Fruit fly (Drosophila melanogaster) whole organism, embryonic: ENCODE results near the gene Bicra.

Experiments used
- Abd-B ChIP-seq: fragments of 200-800 bp; sonication (Bioruptor generic); optimal IDR thresholded peaks from 2 replicates; lab custom pipeline; 2018; ENCODE audit warnings: missing biosample characterization, mild to moderate bottlenecking, missing genetic modification characterization, moderate library complexity
- Atf3 ChIP-seq: fragments of 200-800 bp; sonication (Bioruptor generic); optimal IDR thresholded peaks from 3 replicates; lab custom pipeline; 2016; ENCODE audit warnings: missing biosample characterization, missing genetic modification characterization
- Atf6 ChIP-seq: fragments of 200-800 bp; sonication (Bioruptor generic); IDR thresholded peaks from 2 replicates; pipeline ENCODE4 v1.3.6; 2022; ENCODE audit warnings: missing biosample characterization, missing genetic modification characterization
- Blimp-1 ChIP-seq: fragments of 200-800 bp; sonication (Bioruptor generic); optimal IDR thresholded peaks from 3 replicates; lab custom pipeline; 2018; ENCODE audit warnings: missing biosample characterization, missing genetic modification characterization, mild to moderate bottlenecking, moderate library complexity, missing genetic modification reagents
- CG1024 ChIP-seq: fragments of 200-800 bp; sonication (Bioruptor generic); IDR thresholded peaks from 2 replicates; pipeline ENCODE4 v1.3.6; 2022; ENCODE audit warnings: missing biosample characterization, missing genetic modification characterization
- CG12104 ChIP-seq: fragments of 200-800 bp; sonication (Bioruptor generic); optimal IDR thresholded peaks from 3 replicates; lab custom pipeline; 2016; ENCODE audit warnings: missing biosample characterization, missing genetic modification characterization
- CG12769 ChIP-seq: fragments of 200-800 bp; sonication (Bioruptor generic); optimal IDR thresholded peaks from 2 replicates; lab custom pipeline; 2019; ENCODE audit warnings: missing biosample characterization, mild to moderate bottlenecking, missing genetic modification characterization, moderate library complexity
- CG14014 ChIP-seq: fragments of 200-800 bp; sonication (Bioruptor generic); IDR thresholded peaks from 2 replicates; pipeline ENCODE4 v1.3.6; 2022; ENCODE audit warnings: missing biosample characterization, missing genetic modification characterization
- CG17359 ChIP-seq: fragments of 200-800 bp; sonication (Bioruptor generic); optimal IDR thresholded peaks from 3 replicates; lab custom pipeline; 2018; ENCODE audit warnings: missing biosample characterization, mild to moderate bottlenecking, missing genetic modification characterization, moderate library complexity
- CG17568 ChIP-seq: fragments of 200-800 bp; sonication (Bioruptor generic); optimal IDR thresholded peaks from 2 replicates; lab custom pipeline; 2018; ENCODE audit warnings: missing biosample characterization, mild to moderate bottlenecking, missing genetic modification characterization, moderate library complexity
- CG2199 ChIP-seq: fragments of 200-800 bp; sonication (Bioruptor generic); IDR thresholded peaks from 3 replicates; pipeline ENCODE4 v1.3.6; 2022; ENCODE audit warnings: missing biosample characterization, missing genetic modification characterization
- CG31388 ChIP-seq: fragments of 200-800 bp; sonication (Bioruptor generic); optimal IDR thresholded peaks from 2 replicates; lab custom pipeline; 2016; ENCODE audit warnings: missing biosample characterization, missing genetic modification characterization
- CG33557 ChIP-seq: fragments of 200-800 bp; sonication (Bioruptor generic); optimal IDR thresholded peaks from 2 replicates; lab custom pipeline; 2019; ENCODE audit warnings: missing biosample characterization, mild to moderate bottlenecking, missing genetic modification characterization, moderate library complexity
- CG34224 ChIP-seq: fragments of 200-800 bp; sonication (Bioruptor generic); IDR thresholded peaks from 3 replicates; pipeline ENCODE4 v1.3.6; 2022; ENCODE audit warnings: missing biosample characterization, missing genetic modification characterization; ENCODE audit not compliant: partially characterized antibody
- CG34376 ChIP-seq: fragments of 200-800 bp; sonication (Bioruptor generic); optimal IDR thresholded peaks from 2 replicates; lab custom pipeline; 2018; ENCODE audit warnings: missing biosample characterization, mild to moderate bottlenecking, missing genetic modification characterization
- CG42726 ChIP-seq: fragments of 200-800 bp; sonication (Bioruptor generic); IDR thresholded peaks from 2 replicates; pipeline ENCODE4 v1.3.6; 2022; ENCODE audit warnings: missing biosample characterization, missing genetic modification characterization; ENCODE audit not compliant: partially characterized antibody
- CG4328 ChIP-seq: fragments of 200-800 bp; sonication (Bioruptor generic); optimal IDR thresholded peaks from 3 replicates; lab custom pipeline; 2017; ENCODE audit warnings: missing biosample characterization, missing genetic modification reagents, missing genetic modification characterization
- CG6654 ChIP-seq: fragments of 200-800 bp; sonication (Bioruptor generic); optimal IDR thresholded peaks from 2 replicates; lab custom pipeline; 2017; ENCODE audit warnings: missing biosample characterization, mild to moderate bottlenecking, missing genetic modification characterization
- CG6683 ChIP-seq: fragments of 200-800 bp; sonication (Bioruptor generic); optimal IDR thresholded peaks from 2 replicates; lab custom pipeline; 2017; ENCODE audit warnings: missing biosample characterization, mild to moderate bottlenecking, missing genetic modification characterization, missing genetic modification reagents
- CG9727 ChIP-seq: fragments of 200-800 bp; sonication (Bioruptor generic); optimal IDR thresholded peaks from 3 replicates; lab custom pipeline; 2017; ENCODE audit warnings: missing biosample characterization, mild to moderate bottlenecking, missing genetic modification characterization
- Deaf1 ChIP-seq: fragments of 200-800 bp; optimal IDR thresholded peaks from 3 replicates; lab custom pipeline; 2019; ENCODE audit warnings: missing biosample characterization, mild to moderate bottlenecking, missing genetic modification characterization, moderate library complexity
- Dref ChIP-seq: fragments of 200-800 bp; sonication (Bioruptor generic); IDR thresholded peaks from 2 replicates; pipeline ENCODE4 v1.3.6; 2022; ENCODE audit warnings: missing biosample characterization, missing genetic modification characterization
- HHEX ChIP-seq: fragments of 200-800 bp; sonication (Bioruptor generic); optimal IDR thresholded peaks from 3 replicates; lab custom pipeline; 2017; ENCODE audit warnings: missing biosample characterization, mild to moderate bottlenecking, missing genetic modification characterization, missing genetic modification reagents
- Hand ChIP-seq: fragments of 200-800 bp; sonication (Bioruptor generic); optimal IDR thresholded peaks from 2 replicates; lab custom pipeline; 2017; ENCODE audit warnings: mild to moderate bottlenecking, missing biosample characterization, missing genetic modification reagents, missing genetic modification characterization
- Neu2 ChIP-seq: fragments of 200-800 bp; sonication (Bioruptor generic); optimal IDR thresholded peaks from 3 replicates; lab custom pipeline; 2016; ENCODE audit warnings: missing biosample characterization, missing genetic modification characterization, borderline replicate concordance
- Pdp1 ChIP-seq, 2 experiments: fragments of 200-800 bp; sonication (Bioruptor generic); optimal IDR thresholded peaks; 3 replicates each; lab custom pipeline; 2016; ENCODE audit warnings: missing biosample characterization in 2 of 2, missing genetic modification characterization in 2 of 2, mild to moderate bottlenecking in 1 of 2, moderate library complexity in 1 of 2
- Ptx1 ChIP-seq: fragments of 200-800 bp; sonication (Bioruptor generic); IDR thresholded peaks from 2 replicates; pipeline ENCODE4 v1.3.6; 2022; ENCODE audit warnings: missing biosample characterization, missing genetic modification characterization
- Spps ChIP-seq: fragments of 200-800 bp; sonication (Bioruptor generic); optimal IDR thresholded peaks from 2 replicates; lab custom pipeline; 2018; ENCODE audit warnings: missing biosample characterization, mild to moderate bottlenecking, missing genetic modification characterization
- Vsx1 ChIP-seq: fragments of 200-800 bp; sonication (Bioruptor generic); optimal IDR thresholded peaks from 2 replicates; lab custom pipeline; 2017; ENCODE audit warnings: missing biosample characterization, mild to moderate bottlenecking, missing genetic modification characterization, missing genetic modification reagents
- ap ChIP-seq: fragments of 200-800 bp; sonication (Bioruptor generic); IDR thresholded peaks from 2 replicates; pipeline ENCODE4 v1.3.6; 2022; ENCODE audit warnings: missing biosample characterization, missing genetic modification characterization
- az2 ChIP-seq: fragments of 200-800 bp; sonication (Bioruptor generic); optimal IDR thresholded peaks from 3 replicates; lab custom pipeline; 2016; ENCODE audit warnings: missing biosample characterization, missing genetic modification characterization
- bigmax ChIP-seq: fragments of 200-800 bp; sonication (Bioruptor generic); optimal IDR thresholded peaks from 2 replicates; lab custom pipeline; 2018; ENCODE audit warnings: missing biosample characterization, mild to moderate bottlenecking, missing genetic modification characterization
- br ChIP-seq: fragments of >200 bp; optimal IDR thresholded peaks from 2 replicates; lab custom pipeline; 2017
- corto ChIP-seq: fragments of 200-800 bp; sonication (Bioruptor generic); optimal IDR thresholded peaks from 2 replicates; lab custom pipeline; 2016; ENCODE audit warnings: missing biosample characterization, mild to moderate bottlenecking, missing genetic modification characterization, moderate library complexity
- dm ChIP-seq: fragments of 200-800 bp; sonication (Bioruptor generic); optimal IDR thresholded peaks from 3 replicates; lab custom pipeline; 2016; ENCODE audit warnings: missing biosample characterization, missing genetic modification characterization
- dmrt99B ChIP-seq: fragments of 200-800 bp; sonication (Bioruptor generic); optimal IDR thresholded peaks from 2 replicates; lab custom pipeline; 2018; ENCODE audit warnings: missing biosample characterization, mild to moderate bottlenecking, missing genetic modification characterization, moderate library complexity
- dpn ChIP-seq, 2 experiments: fragments of 200-800 bp; sonication (Bioruptor generic); optimal IDR thresholded peaks; 3 replicates each; lab custom pipeline; 2016; ENCODE audit warnings: missing biosample characterization in 2 of 2, missing genetic modification characterization in 2 of 2
- eve ChIP-seq, 2 experiments: fragments of >200 bp; optimal IDR thresholded peaks; 2 replicates each; lab custom pipeline; 2017; ENCODE audit warnings: missing biosample characterization in 2 of 2, missing genetic modification characterization in 2 of 2
- gsb-n ChIP-seq: fragments of 200-800 bp; sonication (Bioruptor generic); optimal IDR thresholded peaks from 3 replicates; lab custom pipeline; 2018; ENCODE audit warnings: missing biosample characterization, mild to moderate bottlenecking, missing genetic modification characterization
- lilli ChIP-seq: fragments of 200-800 bp; sonication (Bioruptor generic); optimal IDR thresholded peaks from 3 replicates; lab custom pipeline; 2016; ENCODE audit warnings: missing biosample characterization, missing genetic modification characterization
- salm ChIP-seq: fragments of 200-800 bp; sonication (Bioruptor generic); optimal IDR thresholded peaks from 2 replicates; lab custom pipeline; 2018; ENCODE audit warnings: missing biosample characterization, mild to moderate bottlenecking, missing genetic modification characterization
- sc ChIP-seq, 3 experiments: fragments of >200 bp in 2 of 3; fragments of 200-800 bp in 1 of 3; sonication (Bioruptor generic) in 1 of 3; optimal IDR thresholded peaks; 2 replicates in 2 of 3; 3 replicates in 1 of 3; lab custom pipeline; 2017; ENCODE audit warnings: mild to moderate bottlenecking in 1 of 3, missing biosample characterization in 1 of 3, missing genetic modification characterization in 1 of 3, missing genetic modification reagents in 1 of 3
- scrt ChIP-seq: fragments of 200-800 bp; sonication (Bioruptor generic); optimal IDR thresholded peaks from 2 replicates; lab custom pipeline; 2018; ENCODE audit warnings: missing biosample characterization, mild to moderate bottlenecking, missing genetic modification characterization, moderate library complexity
- sens ChIP-seq: fragments of 200-800 bp; sonication (Bioruptor generic); peaks from one replicate; lab custom pipeline; 2016; ENCODE audit warnings: missing biosample characterization, missing genetic modification characterization
- seq ChIP-seq: fragments of 200-800 bp; sonication (Bioruptor generic); IDR thresholded peaks from 2 replicates; pipeline ENCODE4 v1.3.6; 2022; ENCODE audit warnings: missing biosample characterization, missing genetic modification characterization
- tgo ChIP-seq: fragments of 200-800 bp; sonication (Bioruptor generic); IDR thresholded peaks from 3 replicates; pipeline ENCODE4 v1.3.6; 2022; ENCODE audit warnings: missing biosample characterization, missing genetic modification characterization
- tio ChIP-seq: fragments of 200-800 bp; sonication (Bioruptor generic); optimal IDR thresholded peaks from 2 replicates; lab custom pipeline; 2017; ENCODE audit warnings: missing biosample characterization, missing genetic modification characterization, inconsistent platforms
- toy ChIP-seq: fragments of 200-800 bp; sonication (Bioruptor generic); IDR thresholded peaks from 2 replicates; pipeline ENCODE4 v1.3.6; 2022; ENCODE audit warnings: missing biosample characterization, missing genetic modification characterization
- z ChIP-seq: fragments of 200-800 bp; sonication (Bioruptor generic); IDR thresholded peaks from 3 replicates; pipeline ENCODE4 v1.3.6; 2022; ENCODE audit warnings: missing biosample characterization, missing genetic modification characterization

Bicra gene

DNA sequence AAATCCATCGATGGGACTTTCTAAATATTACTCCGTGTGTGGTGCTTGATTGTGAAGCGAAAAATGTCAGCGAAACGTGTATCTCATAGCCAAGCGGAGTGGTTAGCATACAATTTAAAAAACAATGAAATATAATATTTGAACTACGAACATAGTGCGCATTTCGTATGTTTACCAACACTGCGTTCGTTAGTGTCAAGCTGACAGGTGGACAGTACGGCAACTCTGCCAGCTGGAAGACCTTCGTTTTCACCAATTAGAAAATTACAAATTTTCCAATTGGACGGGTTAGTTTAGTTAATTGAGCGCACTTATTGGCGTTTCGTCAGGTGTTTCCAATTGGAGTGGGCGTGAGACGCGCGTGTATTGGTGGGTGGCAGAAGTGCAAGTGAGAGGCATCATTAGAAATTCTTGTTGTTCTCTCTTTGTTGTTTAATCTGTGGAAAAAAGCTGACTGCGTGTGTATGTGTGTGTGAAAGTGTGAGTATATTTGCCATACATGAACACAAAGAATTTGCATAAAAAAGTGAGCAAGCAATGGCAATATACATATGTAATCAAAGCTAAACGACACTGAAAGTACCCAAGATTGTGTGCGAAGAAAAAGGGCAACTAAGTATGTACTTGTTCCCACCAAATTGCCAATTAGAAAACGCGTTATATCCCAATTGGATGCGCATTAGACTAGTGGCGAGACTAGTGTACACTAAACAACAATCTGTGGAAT is 23.0 kb upstream of the Bicra start (continued):
- TF ChIP-seq CG4328 (GFP tag; lab: Kevin White, UChicago) (no peak), Neu2 (no peak), CG34376 (GFP tag; lab: Kevin White, UChicago) (no peak), Vsx1 (GFP tag; lab: Kevin White, UChicago) (peak; percentile 24), CG6654 (no peak), CG14014 (GFP tag; lab: Robert Waterston, UW) (peak; percentile 20; the same call in 1 of the 2 replicates), CG31388 (GFP tag; lab: Kevin White, UChicago) (no peak), az2 (GFP tag; lab: Kevin White, UChicago) (no peak), Blimp-1 (GFP tag; lab: Kevin White, UChicago) (no peak), Deaf1 (tag; lab: Kevin White, UChicago) (no peak), br (lab: Kevin White, UChicago) (no peak), Spps (tag; lab: Kevin White, UChicago) (no peak), CG42726 (0 out of 2 replicates have a peak, but pooled peaks have one; percentile 26), lilli (peak; percentile 65), seq (no peak), Hand (GFP tag; lab: Kevin White, UChicago) (no peak), tio (peak; percentile 49), sc (optimal IDR thresholded peaks at IDR 0.05; lab: Kevin White, UChicago) (no peak), sc (GFP tag; optimal IDR thresholded peaks at IDR 0.05; lab: Kevin White, UChicago) (no peak), ap (no peak), CG34224 (GFP tag; lab: Robert Waterston, UW) (peak; percentile 8; the same call in 1 of the 3 replicates), CG6683 (GFP tag; lab: Kevin White, UChicago) (no peak), salm (tag; lab: Kevin White, UChicago) (no peak), Atf6 (GFP tag; lab: Robert Waterston, UW) (no peak), CG9727 (GFP tag; lab: Kevin White, UChicago) (no peak), CG17568 (GFP tag; lab: Kevin White, UChicago) (no peak), toy (GFP tag; lab: Robert Waterston, UW) (no peak), z (GFP tag; lab: Robert Waterston, UW) (no peak), dpn (GFP tag; optimal IDR thresholded peaks at IDR 0.05; lab: Kevin White, UChicago) (peak; percentile 2 to 56), dm (GFP tag; lab: Kevin White, UChicago) (peak; percentile 47), eve (GFP tag; optimal IDR thresholded peaks at IDR 0.05; lab: Kevin White, UChicago) (no peak), CG1024 (GFP tag; lab: Robert Waterston, UW) (no peak), scrt (peak; percentile 32), sens (GFP tag; lab: Kevin White, UChicago) (peak; percentile 92), Ptx1 (GFP tag; lab: Robert Waterston, UW) (0 out of 2 replicates have a peak, but pooled peaks have one; percentile 7), dmrt99B (no peak), HHEX (GFP tag; lab: Kevin White, UChicago) (peak; percentile 30), Atf3 (GFP tag; lab: Kevin White, UChicago) (peak; percentile 19), CG2199 (GFP tag; lab: Robert Waterston, UW) (no peak), corto (GFP tag; lab: Kevin White, UChicago) (no peak), Abd-B (GFP tag; lab: Kevin White, UChicago) (no peak), CG12769 (peak; percentile 56), CG33557 (GFP tag; lab: Kevin White, UChicago) (no peak), tgo (GFP tag; lab: Robert Waterston, UW) (no peak; the same call in 2 of the 3 replicates), CG12104 (GFP tag; lab: Kevin White, UChicago) (no peak), bigmax (GFP tag; lab: Kevin White, UChicago) (no peak), Pdp1 (GFP tag; optimal IDR thresholded peaks at IDR 0.05; lab: Kevin White, UChicago) (peak in 1 of 2 experiments; percentile 8), CG17359 (tag; lab: Kevin White, UChicago) (peak; percentile 44), gsb-n (tag; lab: Kevin White, UChicago) (no peak), Dref (GFP tag; lab: Robert Waterston, UW) (0 out of 2 replicates have a peak, but pooled peaks have one; percentile 16)
